Worm (Caenorhabditis elegans): ENCODE measurements around the gene C36B7.5.

DNA sequence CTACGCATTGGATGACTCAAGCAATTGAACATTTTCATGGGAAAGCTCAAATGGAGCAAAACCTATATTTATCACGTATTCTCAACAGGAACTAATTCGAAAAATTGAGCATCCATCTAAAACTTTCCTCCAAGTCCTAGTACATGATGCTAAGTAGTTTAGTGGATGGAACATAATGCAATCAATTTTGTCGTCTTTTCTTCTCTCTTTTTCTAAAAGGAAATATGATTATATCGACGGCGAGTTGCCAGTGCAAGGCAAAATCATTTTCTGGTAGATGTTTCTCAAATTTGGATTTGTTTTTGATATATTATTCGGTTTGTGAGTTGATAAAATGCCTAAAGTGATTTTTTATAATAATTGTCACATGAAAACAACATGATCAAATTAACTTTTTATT lies 55.5 kb downstream of the C36B7.5 start:
- TF ChIP-seq klf-2 (GFP tag; conservative IDR thresholded peaks at IDR 0.05) (no peak), tab-1 (GFP tag; IDR thresholded peaks at IDR 0.05) (no peak), med-1 (GFP tag; optimal IDR thresholded peaks at IDR 0.05; ENCODE audit: insufficient read depth) (no peak), ref-1 (GFP tag; conservative IDR thresholded peaks at IDR 0.05) (no peak), ztf-29 (GFP tag; IDR thresholded peaks at IDR 0.05) (no peak), flt-1 (GFP tag; IDR thresholded peaks at IDR 0.05) (no peak), ztf-23 (GFP tag; IDR thresholded peaks at IDR 0.05) (no peak)

Data from whole organism, midembryonic.